Fruit fly (Drosophila melanogaster) Kc167 (cell line): ENCODE measurements around the gene CG10283.

ENCODE experiments used
- Myc ChIP-seq: fragments of >200 bp; optimal IDR thresholded peaks from 2 replicates; lab custom pipeline; 2017; ENCODE audit warnings: missing external identifiers
- h ChIP-seq: fragments of >200 bp; optimal IDR thresholded peaks from 3 replicates; lab custom pipeline; 2018; ENCODE audit warnings: missing external identifiers
- psq ChIP-seq: fragments of >200 bp; optimal IDR thresholded peaks from 2 replicates; lab custom pipeline; 2017; ENCODE audit warnings: missing external identifiers

DNA sequence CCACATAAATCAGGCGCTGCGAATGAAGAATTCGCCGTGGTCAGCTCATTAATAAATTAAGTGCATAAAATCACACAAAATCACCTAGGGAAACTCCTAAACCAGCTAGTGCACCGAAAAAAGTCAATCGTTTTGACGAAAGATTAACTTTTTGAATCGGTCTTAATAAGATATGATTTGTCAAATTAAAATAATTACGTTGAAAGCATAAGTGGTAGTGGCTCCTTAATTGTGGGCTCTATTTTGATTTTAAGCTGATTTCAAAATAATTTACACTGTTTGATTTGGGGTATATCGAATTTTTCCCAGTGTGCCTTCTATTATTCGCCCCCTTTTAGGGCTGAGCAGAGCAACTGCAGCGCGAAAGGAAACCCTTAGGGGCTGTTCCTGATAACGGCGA is 21.2 kb upstream of the CG10283 start:
- no peak for TF ChIP-seq Myc (lab: Kevin White, UChicago)
- no peak for TF ChIP-seq h
- no peak for TF ChIP-seq psq (lab: Kevin White, UChicago)
